Worm (Caenorhabditis elegans) whole organism, late embryonic: ENCODE results near the gene mtcu-2.

Source experiments
- ama-1 ChIP-seq: fragments of 150-350 bp; optimal IDR thresholded peaks from 2 replicates; lab custom pipeline; 2014
- hlh-8 ChIP-seq: sonication (generic microtip); optimal IDR thresholded peaks from 2 replicates; lab custom pipeline; 2016; ENCODE audit warnings: missing genotype, missing genetic modification characterization, missing compliant biosample characterization
- nhr-11 ChIP-seq: fragments of 150-350 bp; optimal IDR thresholded peaks from 2 replicates; lab custom pipeline; 2014; ENCODE audit warnings: missing biosample characterization, missing genetic modification characterization
- unc-86 ChIP-seq: sonication (generic microtip); optimal IDR thresholded peaks from 2 replicates; lab custom pipeline; 2016; ENCODE audit warnings: missing genetic modification characterization, missing compliant biosample characterization

DNA sequence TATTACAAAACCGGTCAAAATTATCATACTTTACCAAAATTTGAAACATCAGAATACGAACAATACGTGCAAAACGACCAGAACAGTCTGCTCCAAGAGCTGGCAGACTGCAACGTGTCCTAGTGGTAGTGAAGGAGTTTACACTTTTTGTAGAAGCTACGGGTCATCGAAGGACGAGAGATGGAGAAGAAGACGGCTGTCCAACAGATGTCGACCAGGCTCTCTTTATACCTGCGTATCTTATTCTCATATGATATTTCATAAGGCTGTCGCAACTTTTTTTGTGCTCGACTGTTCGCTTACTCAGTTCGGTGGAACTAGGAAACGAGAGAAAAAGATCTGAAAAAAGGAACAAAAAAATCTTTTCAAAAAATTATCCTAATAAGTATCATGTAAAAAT, 6.8 kb upstream of the mtcu-2 start, which contains the start of gene let-268:
- TF ChIP-seq hlh-8, result peak; percentile 78
- TF ChIP-seq ama-1 (lab: Kevin White, UChicago), result no peak
- TF ChIP-seq nhr-11, result no peak
- TF ChIP-seq unc-86, result no peak
